Fruit fly (Drosophila melanogaster) whole organism, embryonic: ENCODE data around the gene CG45065.
A peak's percentile ranks its signal among the peaks of the same experiment; 100 is the strongest.

Source experiments
- Aef1 ChIP-seq: fragments of 200-800 bp; sonication (Bioruptor generic); IDR thresholded peaks from 3 replicates; pipeline ENCODE4 v1.3.6; 2022; ENCODE audit warnings: missing biosample characterization, missing genetic modification characterization
- CG10209 ChIP-seq: fragments of 200-800 bp; sonication (Bioruptor generic); optimal IDR thresholded peaks from 3 replicates; lab custom pipeline; 2017; ENCODE audit warnings: missing biosample characterization, mild to moderate bottlenecking, missing genetic modification characterization, missing genetic modification reagents
- CG10267 ChIP-seq: fragments of 200-800 bp; sonication (Bioruptor generic); optimal IDR thresholded peaks from 2 replicates; lab custom pipeline; 2018; ENCODE audit warnings: missing biosample characterization, mild to moderate bottlenecking, missing genetic modification characterization, moderate library complexity
- CG10543 ChIP-seq: fragments of 200-800 bp; sonication (Bioruptor generic); optimal IDR thresholded peaks from 3 replicates; lab custom pipeline; 2017; ENCODE audit warnings: missing biosample characterization, mild to moderate bottlenecking, missing genetic modification characterization, moderate library complexity
- CG10565 ChIP-seq: fragments of 200-800 bp; sonication (Bioruptor generic); optimal IDR thresholded peaks from 3 replicates; lab custom pipeline; 2016; ENCODE audit warnings: missing biosample characterization, mild to moderate bottlenecking, missing genetic modification characterization
- CG11398 ChIP-seq: fragments of 200-800 bp; sonication (Bioruptor generic); optimal IDR thresholded peaks from 2 replicates; lab custom pipeline; 2016; ENCODE audit warnings: missing biosample characterization, missing genetic modification characterization
- CG12942 ChIP-seq: fragments of 200-800 bp; sonication (Bioruptor generic); optimal IDR thresholded peaks from 3 replicates; lab custom pipeline; 2016; ENCODE audit warnings: missing biosample characterization, missing genetic modification characterization
- CG14860 ChIP-seq: fragments of 200-800 bp; sonication (Bioruptor generic); IDR thresholded peaks from 3 replicates; pipeline ENCODE4 v1.3.6; 2022; ENCODE audit warnings: missing biosample characterization, missing genetic modification characterization; ENCODE audit not compliant: partially characterized antibody
- CG1792 ChIP-seq: fragments of 200-800 bp; sonication (Bioruptor generic); optimal IDR thresholded peaks from 2 replicates; lab custom pipeline; 2016; ENCODE audit warnings: missing biosample characterization, missing genetic modification characterization
- CG18262 ChIP-seq: fragments of 200-800 bp; optimal IDR thresholded peaks from 3 replicates; lab custom pipeline; 2019; ENCODE audit warnings: missing biosample characterization, mild to moderate bottlenecking, missing genetic modification characterization, moderate library complexity
- CG2202 ChIP-seq: fragments of 200-800 bp; sonication (Bioruptor generic); optimal IDR thresholded peaks from 2 replicates; lab custom pipeline; 2018; ENCODE audit warnings: missing biosample characterization, mild to moderate bottlenecking, missing genetic modification characterization
- CG31388 ChIP-seq: fragments of 200-800 bp; sonication (Bioruptor generic); optimal IDR thresholded peaks from 2 replicates; lab custom pipeline; 2016; ENCODE audit warnings: missing biosample characterization, missing genetic modification characterization
- CG33557 ChIP-seq: fragments of 200-800 bp; sonication (Bioruptor generic); optimal IDR thresholded peaks from 2 replicates; lab custom pipeline; 2019; ENCODE audit warnings: missing biosample characterization, mild to moderate bottlenecking, missing genetic modification characterization, moderate library complexity
- CG3847 ChIP-seq: fragments of 200-800 bp; sonication (Bioruptor generic); IDR thresholded peaks from 2 replicates; pipeline ENCODE4 v1.3.6; 2022; ENCODE audit warnings: missing biosample characterization, missing genetic modification characterization
- CG5180 ChIP-seq: fragments of 200-800 bp; sonication (Bioruptor generic); optimal IDR thresholded peaks from 3 replicates; lab custom pipeline; 2017; ENCODE audit warnings: missing biosample characterization, missing genetic modification characterization, mild to moderate bottlenecking, moderate library complexity, missing genetic modification reagents
- CG6689 ChIP-seq: fragments of 200-800 bp; sonication (Bioruptor generic); IDR thresholded peaks from 2 replicates; pipeline ENCODE4 v1.3.6; 2022; ENCODE audit warnings: missing biosample characterization, missing genetic modification characterization
- CG8290 ChIP-seq, 3 experiments: fragments of 200-800 bp; sonication (Bioruptor generic); optimal IDR thresholded peaks; 2 replicates each; lab custom pipeline; 2016 to 2019; ENCODE audit warnings: missing biosample characterization in 3 of 3, missing genetic modification characterization in 3 of 3, mild to moderate bottlenecking in 2 of 3, moderate library complexity in 1 of 3
- CG9932 ChIP-seq: fragments of 200-800 bp; sonication (Bioruptor generic); IDR thresholded peaks from 2 replicates; pipeline ENCODE4 v1.3.6; 2022; ENCODE audit warnings: missing biosample characterization, missing genetic modification characterization
- D19B ChIP-seq: fragments of 200-800 bp; sonication (Bioruptor generic); optimal IDR thresholded peaks from 2 replicates; lab custom pipeline; 2017; ENCODE audit warnings: missing biosample characterization, mild to moderate bottlenecking, missing genetic modification characterization
- H2.0 ChIP-seq: fragments of 200-800 bp; sonication (Bioruptor generic); IDR thresholded peaks from 2 replicates; pipeline ENCODE4 v1.3.6; 2022; ENCODE audit warnings: missing biosample characterization, missing genetic modification characterization
- PHDP ChIP-seq: fragments of 200-800 bp; sonication (Bioruptor generic); optimal IDR thresholded peaks from 3 replicates; lab custom pipeline; 2018; ENCODE audit warnings: missing biosample characterization, mild to moderate bottlenecking, missing genetic modification characterization, moderate library complexity
- Ravus ChIP-seq: fragments of 200-800 bp; sonication (Bioruptor generic); IDR thresholded peaks from 2 replicates; pipeline ENCODE4 v1.3.6; 2022; ENCODE audit warnings: missing biosample characterization, missing genetic modification characterization
- Rx ChIP-seq: fragments of 200-800 bp; sonication (Bioruptor generic); IDR thresholded peaks from 2 replicates; pipeline ENCODE4 v1.3.6; 2022; ENCODE audit warnings: missing biosample characterization, missing genetic modification characterization
- Six4 ChIP-seq: fragments of 200-800 bp; sonication (Bioruptor generic); optimal IDR thresholded peaks from 2 replicates; lab custom pipeline; 2016; ENCODE audit warnings: missing biosample characterization, missing genetic modification characterization
- Sox102F ChIP-seq: fragments of 200-800 bp; sonication (Bioruptor generic); optimal IDR thresholded peaks from 2 replicates; lab custom pipeline; 2018; ENCODE audit warnings: missing biosample characterization, mild to moderate bottlenecking, missing genetic modification characterization, moderate library complexity
- ab ChIP-seq: fragments of 200-800 bp; sonication (Bioruptor generic); optimal IDR thresholded peaks from 2 replicates; lab custom pipeline; 2016; ENCODE audit warnings: missing biosample characterization, missing genetic modification characterization
- ase ChIP-seq: fragments of 200-800 bp; sonication (Bioruptor generic); IDR thresholded peaks from 3 replicates; pipeline ENCODE4 v1.3.6; 2022; ENCODE audit warnings: missing biosample characterization, missing genetic modification characterization
- cato ChIP-seq: fragments of 200-800 bp; sonication (Bioruptor generic); optimal IDR thresholded peaks from 2 replicates; lab custom pipeline; 2016; ENCODE audit warnings: missing biosample characterization, missing genetic modification characterization, borderline replicate concordance
- chinmo ChIP-seq: fragments of 200-800 bp; sonication (Bioruptor generic); IDR thresholded peaks from 4 replicates; pipeline ENCODE4 v1.3.6; 2022; ENCODE audit warnings: missing biosample characterization, missing genetic modification characterization; ENCODE audit not compliant: partially characterized antibody
- cwo ChIP-seq: fragments of 200-800 bp; sonication (Bioruptor generic); optimal IDR thresholded peaks from 3 replicates; lab custom pipeline; 2017; ENCODE audit warnings: missing biosample characterization, missing genetic modification characterization, mild to moderate bottlenecking, moderate library complexity, missing genetic modification reagents
- dan ChIP-seq: fragments of 200-800 bp; sonication (Bioruptor generic); IDR thresholded peaks from 2 replicates; pipeline ENCODE4 v1.3.6; 2022; ENCODE audit warnings: missing biosample characterization, missing genetic modification characterization
- dpn ChIP-seq, 2 experiments: fragments of 200-800 bp; sonication (Bioruptor generic); optimal IDR thresholded peaks; 3 replicates each; lab custom pipeline; 2016; ENCODE audit warnings: missing biosample characterization in 2 of 2, missing genetic modification characterization in 2 of 2
- ems ChIP-seq: fragments of 200-800 bp; sonication (Bioruptor generic); optimal IDR thresholded peaks from 3 replicates; lab custom pipeline; 2016; ENCODE audit warnings: missing biosample characterization, missing genetic modification characterization
- fu2 ChIP-seq: fragments of 200-800 bp; sonication (Bioruptor generic); optimal IDR thresholded peaks from 2 replicates; lab custom pipeline; 2016; ENCODE audit warnings: missing biosample characterization, missing genetic modification characterization
- pzg ChIP-seq: fragments of 200-800 bp; sonication (Bioruptor generic); optimal IDR thresholded peaks from 3 replicates; lab custom pipeline; 2018; ENCODE audit warnings: missing biosample characterization, mild to moderate bottlenecking, missing genetic modification characterization, moderate library complexity
- salm ChIP-seq: fragments of 200-800 bp; sonication (Bioruptor generic); optimal IDR thresholded peaks from 2 replicates; lab custom pipeline; 2018; ENCODE audit warnings: missing biosample characterization, mild to moderate bottlenecking, missing genetic modification characterization
- ssp ChIP-seq: fragments of 200-800 bp; sonication (Bioruptor generic); IDR thresholded peaks from 2 replicates; pipeline ENCODE4 v1.3.6; 2022; ENCODE audit warnings: missing biosample characterization, missing genetic modification characterization
- stc ChIP-seq: fragments of 200-800 bp; sonication (Bioruptor generic); IDR thresholded peaks from 2 replicates; pipeline ENCODE4 v1.3.6; 2022; ENCODE audit warnings: missing biosample characterization, missing genetic modification characterization
- tll ChIP-seq, 2 experiments: fragments of 200-800 bp in 1 of 2; fragments of >200 bp in 1 of 2; sonication (Bioruptor generic) in 1 of 2; optimal IDR thresholded peaks; 2 replicates each; lab custom pipeline; 2017 to 2019; ENCODE audit warnings: missing biosample characterization in 2 of 2, missing genetic modification characterization in 2 of 2, mild to moderate bottlenecking in 1 of 2, moderate library complexity in 1 of 2
- tna ChIP-seq: fragments of 200-800 bp; sonication (Bioruptor generic); IDR thresholded peaks from 2 replicates; pipeline ENCODE4 v1.3.6; 2022; ENCODE audit warnings: missing biosample characterization, missing genetic modification characterization; ENCODE audit not compliant: partially characterized antibody
- ttk ChIP-seq: fragments of 200-800 bp; sonication (Bioruptor generic); IDR thresholded peaks from 2 replicates; pipeline ENCODE4 v2.1.2; 2022; ENCODE audit warnings: missing biosample characterization, missing genetic modification characterization

CG45065 gene

DNA sequence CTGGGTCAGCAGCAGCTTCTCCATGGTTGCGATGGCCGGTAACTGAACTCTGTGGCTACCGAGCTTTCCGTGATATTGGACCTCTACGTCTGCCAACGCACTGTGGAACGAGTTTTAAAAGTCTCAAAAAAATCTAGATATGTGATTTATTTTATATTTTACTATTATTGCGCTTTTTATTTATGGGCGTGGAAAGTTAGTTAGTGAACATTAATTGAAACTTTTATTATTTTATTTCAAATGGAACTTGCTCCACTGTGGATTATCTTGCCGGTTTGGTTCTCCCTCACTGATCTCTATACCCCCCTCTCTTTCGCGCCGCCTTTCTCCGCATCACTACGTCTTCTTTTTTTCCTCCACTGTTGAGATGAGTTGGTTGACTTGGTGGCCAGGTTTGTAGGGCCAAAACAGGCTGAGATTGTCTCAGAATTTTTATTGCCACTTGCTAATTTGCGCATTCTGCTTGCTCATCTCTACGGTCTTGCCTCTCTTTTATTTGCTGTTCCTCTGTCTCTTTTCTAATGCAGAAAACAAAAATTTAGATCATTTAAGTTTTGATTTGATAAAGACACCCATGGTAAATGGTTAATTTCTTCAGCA is 33.5 kb downstream of the CG45065 start, which contains the start of gene CG9522 (continued):
- no peak for TF ChIP-seq tna (GFP tag; lab: Robert Waterston, UW)
- no peak for TF ChIP-seq fu2 (GFP tag; lab: Kevin White, UChicago)
- peak; percentile 59 for TF ChIP-seq CG3847
- peak; percentile 23 for TF ChIP-seq CG8290 (GFP tag; optimal IDR thresholded peaks at IDR 0.05; lab: Kevin White, UChicago)
- no peak for TF ChIP-seq CG8290 (tag; optimal IDR thresholded peaks at IDR 0.05; lab: Kevin White, UChicago)
- TF ChIP-seq chinmo (GFP tag; lab: Robert Waterston, UW), result no peak
- TF ChIP-seq CG6689, result peak; percentile 66
- peak; percentile 61; the same call in 1 of the 2 replicates for TF ChIP-seq ttk
- peak; percentile 69 for TF ChIP-seq Six4 (GFP tag; lab: Kevin White, UChicago)
- peak; percentile 63 for TF ChIP-seq H2.0 (GFP tag; lab: Robert Waterston, UW)
- peak; percentile 59 for TF ChIP-seq ssp (GFP tag; lab: Robert Waterston, UW)
- TF ChIP-seq Sox102F (GFP tag; lab: Kevin White, UChicago), result peak; percentile 75
- no peak for TF ChIP-seq pzg (GFP tag; lab: Kevin White, UChicago)
- 0 out of 2 replicates have a peak, but pooled peaks have one; percentile 18 for TF ChIP-seq Rx (GFP tag; lab: Robert Waterston, UW)
- TF ChIP-seq CG9932 (GFP tag; lab: Robert Waterston, UW), result peak; percentile 68
- TF ChIP-seq CG10267, result peak; percentile 72
- TF ChIP-seq CG10543 (GFP tag; lab: Kevin White, UChicago), result no peak
- peak; percentile 27 for TF ChIP-seq ems (GFP tag; lab: Kevin White, UChicago)
- TF ChIP-seq CG18262 (tag; lab: Kevin White, UChicago), result peak; percentile 68
- TF ChIP-seq CG10209, result peak; percentile 59
- no peak; the same call in 1 of the 2 replicates for TF ChIP-seq Ravus
- peak; percentile 33 to 60 for TF ChIP-seq dpn (GFP tag; optimal IDR thresholded peaks at IDR 0.05; lab: Kevin White, UChicago)
- TF ChIP-seq CG33557 (GFP tag; lab: Kevin White, UChicago), result peak; percentile 56
- no peak for TF ChIP-seq CG10565
- peak; percentile 62 for TF ChIP-seq salm (tag; lab: Kevin White, UChicago)
- TF ChIP-seq CG12942, result peak; percentile 7
- peak; percentile 42 for TF ChIP-seq cwo (GFP tag; lab: Kevin White, UChicago)
- TF ChIP-seq dan, result no peak
- TF ChIP-seq ase (GFP tag; lab: Robert Waterston, UW), result no peak; the same call in 2 of the 3 replicates
- peak; percentile 75 for TF ChIP-seq PHDP (tag; lab: Kevin White, UChicago)
- TF ChIP-seq Aef1 (GFP tag; lab: Robert Waterston, UW), result peak; percentile 66
- TF ChIP-seq stc (GFP tag; lab: Robert Waterston, UW), result peak; percentile 36; the same call in 1 of the 2 replicates
- TF ChIP-seq CG31388 (GFP tag; lab: Kevin White, UChicago), result no peak
- TF ChIP-seq tll (GFP tag; optimal IDR thresholded peaks at IDR 0.05; lab: Kevin White, UChicago), result no peak
- no peak for TF ChIP-seq D19B (GFP tag; lab: Kevin White, UChicago)
- TF ChIP-seq CG5180 (GFP tag; lab: Kevin White, UChicago), result peak; percentile 23
- peak; percentile 62 for TF ChIP-seq CG2202
- TF ChIP-seq ab (GFP tag; lab: Kevin White, UChicago), result no peak
- no peak for TF ChIP-seq cato (GFP tag; lab: Kevin White, UChicago)
- 0 out of 3 replicates have a peak, but pooled peaks have one; percentile 18 for TF ChIP-seq CG14860 (GFP tag; lab: Robert Waterston, UW)
- no peak for TF ChIP-seq CG1792 (GFP tag; lab: Kevin White, UChicago)
- TF ChIP-seq CG11398 (GFP tag; lab: Kevin White, UChicago), result no peak
